Worm (Caenorhabditis elegans) whole organism, L3 larva: ENCODE measurements around the gene idh-1.
A peak's percentile ranks its signal among the peaks of the same experiment; 100 is the strongest.

Experiments
- R02D3.7 ChIP-seq: fragments of 150-350 bp; optimal IDR thresholded peaks from 2 replicates; lab custom pipeline; 2014; ENCODE audit warnings: missing biosample characterization, missing genetic modification characterization
- aly-2 ChIP-seq: fragments of 150-350 bp; optimal IDR thresholded peaks from 2 replicates; lab custom pipeline; 2014; ENCODE audit warnings: missing biosample characterization, missing genetic modification characterization
- ceh-28 ChIP-seq: fragments of 150-350 bp; optimal IDR thresholded peaks from 2 replicates; lab custom pipeline; 2014; ENCODE audit warnings: missing biosample characterization, missing genetic modification reagents, missing genetic modification characterization
- ceh-82 ChIP-seq: fragments of 150-350 bp; optimal IDR thresholded peaks from 2 replicates; lab custom pipeline; 2014; ENCODE audit warnings: missing biosample characterization, missing genetic modification characterization
- daf-12 ChIP-seq: fragments of 150-350 bp; optimal IDR thresholded peaks from 2 replicates; lab custom pipeline; 2014; ENCODE audit warnings: missing biosample characterization, missing genetic modification reagents, missing genetic modification characterization
- egl-27 ChIP-seq: sonication (generic microtip); optimal IDR thresholded peaks from 4 replicates; lab custom pipeline; 2017; ENCODE audit warnings: missing biosample characterization, missing genetic modification reagents, missing genetic modification characterization
- egl-5 ChIP-seq: fragments of 150-350 bp; optimal IDR thresholded peaks from 2 replicates; lab custom pipeline; 2017; ENCODE audit warnings: missing biosample characterization, missing genetic modification reagents, missing genetic modification characterization, inconsistent platforms
- elt-1 ChIP-seq: fragments of 150-350 bp; optimal IDR thresholded peaks from 2 replicates; lab custom pipeline; 2014; ENCODE audit warnings: missing biosample characterization, missing genetic modification characterization
- elt-2 ChIP-seq: sonication (generic microtip); optimal IDR thresholded peaks from 2 replicates; lab custom pipeline; 2016; ENCODE audit warnings: missing genetic modification reagents, mild to moderate bottlenecking, missing genetic modification characterization, missing compliant biosample characterization
- elt-3 ChIP-seq, 3 experiments: fragments of 150-350 bp in 1 of 3; sonication (generic microtip) in 2 of 3; optimal IDR thresholded peaks; 2 replicates in 2 of 3; 4 replicates in 1 of 3; lab custom pipeline; 2014 to 2017; ENCODE audit warnings: missing biosample characterization in 3 of 3, missing genetic modification characterization in 3 of 3
- eor-1 ChIP-seq, 2 experiments: fragments of 150-350 bp; optimal IDR thresholded peaks; 2 replicates each; lab custom pipeline; 2014 to 2018; ENCODE audit warnings: missing biosample characterization in 2 of 2, missing genetic modification characterization in 2 of 2
- fkh-10 ChIP-seq: sonication (generic microtip); optimal IDR thresholded peaks from 2 replicates; lab custom pipeline; 2017; ENCODE audit warnings: missing biosample characterization, missing genetic modification reagents, missing genetic modification characterization
- fkh-2 ChIP-seq: fragments of 150-350 bp; optimal IDR thresholded peaks from 2 replicates; lab custom pipeline; 2014; ENCODE audit warnings: missing biosample characterization, missing genetic modification reagents, missing genetic modification characterization
- fos-1 ChIP-seq: fragments of 150-350 bp; optimal IDR thresholded peaks from 2 replicates; lab custom pipeline; 2014; ENCODE audit warnings: missing biosample characterization, missing genetic modification characterization
- hmg-11 ChIP-seq: sonication (generic microtip); optimal IDR thresholded peaks from 2 replicates; lab custom pipeline; 2016; ENCODE audit warnings: missing genetic modification characterization, missing compliant biosample characterization
- jun-1 ChIP-seq: fragments of 150-350 bp; optimal IDR thresholded peaks from 2 replicates; lab custom pipeline; 2014; ENCODE audit warnings: missing biosample characterization, missing genetic modification reagents, missing genetic modification characterization
- lin-15B ChIP-seq: fragments of 150-350 bp; optimal IDR thresholded peaks from 2 replicates; lab custom pipeline; 2014; ENCODE audit warnings: missing biosample characterization, missing genetic modification characterization
- lin-39 ChIP-seq: fragments of 150-350 bp; optimal IDR thresholded peaks from 2 replicates; lab custom pipeline; 2018; ENCODE audit warnings: missing biosample characterization, missing genetic modification reagents, missing genetic modification characterization
- mdl-1 ChIP-seq: fragments of 150-350 bp; optimal IDR thresholded peaks from 2 replicates; lab custom pipeline; 2014; ENCODE audit warnings: missing biosample characterization, missing genetic modification characterization
- nfya-1 ChIP-seq: sonication (generic microtip); optimal IDR thresholded peaks from 2 replicates; lab custom pipeline; 2017; ENCODE audit warnings: missing genetic modification characterization, mild to moderate bottlenecking, missing compliant biosample characterization, antibody characterized with exemption, moderate library complexity; ENCODE audit not compliant: insufficient read depth
- nhr-11 ChIP-seq: fragments of 150-350 bp; optimal IDR thresholded peaks from 2 replicates; lab custom pipeline; 2014; ENCODE audit warnings: missing biosample characterization, missing genetic modification characterization
- nhr-12 ChIP-seq: fragments of 150-350 bp; optimal IDR thresholded peaks from 2 replicates; lab custom pipeline; 2014; ENCODE audit warnings: missing biosample characterization, missing genetic modification characterization
- nhr-23 ChIP-seq: fragments of 150-350 bp; optimal IDR thresholded peaks from 2 replicates; lab custom pipeline; 2014; ENCODE audit warnings: missing biosample characterization, missing genetic modification reagents, missing genetic modification characterization
- nhr-237 ChIP-seq: fragments of 150-350 bp; optimal IDR thresholded peaks from 2 replicates; lab custom pipeline; 2014; ENCODE audit warnings: missing biosample characterization, missing genetic modification characterization
- nhr-25 ChIP-seq: sonication (generic microtip); optimal IDR thresholded peaks from 2 replicates; lab custom pipeline; 2017; ENCODE audit warnings: missing biosample characterization, missing genetic modification characterization
- nhr-28 ChIP-seq: fragments of 150-350 bp; optimal IDR thresholded peaks from 2 replicates; lab custom pipeline; 2014; ENCODE audit warnings: missing biosample characterization, missing genetic modification characterization
- nhr-43 ChIP-seq: sonication (generic microtip); optimal IDR thresholded peaks from 2 replicates; lab custom pipeline; 2016; ENCODE audit warnings: mild to moderate bottlenecking, missing genetic modification characterization, missing compliant biosample characterization; ENCODE audit not compliant: poor library complexity, severe bottlenecking
- nhr-67 ChIP-seq: fragments of 150-350 bp; optimal IDR thresholded peaks from 2 replicates; lab custom pipeline; 2014; ENCODE audit warnings: missing biosample characterization, missing genetic modification characterization
- nhr-77 ChIP-seq: fragments of 150-350 bp; optimal IDR thresholded peaks from 2 replicates; lab custom pipeline; 2014; ENCODE audit warnings: missing biosample characterization, missing genetic modification characterization
- pqm-1 ChIP-seq: fragments of 150-350 bp; optimal IDR thresholded peaks from 2 replicates; lab custom pipeline; 2017; ENCODE audit warnings: missing biosample characterization, missing genetic modification characterization, inconsistent platforms
- sea-2 ChIP-seq: fragments of 150-350 bp; sonication (generic microtip); optimal IDR thresholded peaks from 4 replicates; lab custom pipeline; 2014; ENCODE audit warnings: missing biosample characterization, missing genetic modification reagents, missing genetic modification characterization
- skn-1 ChIP-seq: fragments of 150-350 bp; optimal IDR thresholded peaks from 2 replicates; lab custom pipeline; 2014; ENCODE audit warnings: missing biosample characterization, missing genetic modification characterization
- snpc-4 ChIP-seq: fragments of 150-350 bp; optimal IDR thresholded peaks from 2 replicates; lab custom pipeline; 2014; ENCODE audit warnings: missing biosample characterization, missing genetic modification characterization
- tbx-2 ChIP-seq: sonication (generic microtip); optimal IDR thresholded peaks from 2 replicates; lab custom pipeline; 2016; ENCODE audit warnings: mild to moderate bottlenecking, missing genetic modification characterization, missing compliant biosample characterization
- unc-39 ChIP-seq: sonication (generic microtip); optimal IDR thresholded peaks from 4 replicates; lab custom pipeline; 2017; ENCODE audit warnings: missing biosample characterization, missing genetic modification characterization
- unc-62 ChIP-seq: fragments of 150-350 bp; sonication (generic microtip); optimal IDR thresholded peaks from 4 replicates; lab custom pipeline; 2014; ENCODE audit warnings: missing biosample characterization, missing genetic modification reagents, missing genetic modification characterization
- zag-1 ChIP-seq: fragments of 150-350 bp; optimal IDR thresholded peaks from 2 replicates; lab custom pipeline; 2014; ENCODE audit warnings: missing biosample characterization, missing genetic modification characterization
- ztf-11 ChIP-seq: fragments of 150-350 bp; optimal IDR thresholded peaks from 2 replicates; lab custom pipeline; 2014; ENCODE audit warnings: missing biosample characterization, missing genetic modification characterization

Gene idh-1

DNA sequence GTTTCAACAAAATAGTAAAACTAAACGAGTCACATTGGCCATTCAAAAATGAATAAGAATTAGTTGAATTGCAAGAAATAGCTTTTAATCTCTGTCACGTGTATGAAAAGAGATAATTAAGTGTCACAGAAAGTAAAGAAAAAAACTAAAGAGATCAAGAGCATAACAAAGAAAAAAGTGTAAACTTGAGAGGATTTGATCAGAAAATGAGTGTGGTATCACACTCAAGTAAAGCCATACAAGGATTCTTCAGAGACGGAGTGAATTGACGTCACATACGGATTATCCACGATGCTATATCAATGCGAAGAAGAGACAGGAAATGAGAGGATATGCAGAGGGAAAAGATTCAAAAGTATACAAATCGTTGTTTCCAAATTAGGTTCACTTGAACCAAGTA lies 28.4 kb upstream of the idh-1 start:
- TF ChIP-seq ceh-82 (tag; lab: Kevin White, UChicago) (no peak), zag-1 (tag; lab: Kevin White, UChicago) (no peak), nhr-43 (tag; lab: Kevin White, UChicago) (no peak), nhr-67 (tag; lab: Kevin White, UChicago) (no peak), ztf-11 (tag; lab: Kevin White, UChicago) (no peak), fkh-2 (tag; lab: Kevin White, UChicago) (no peak), fos-1 (no peak), nhr-23 (tag; lab: Kevin White, UChicago) (no peak), sea-2 (GFP tag; lab: Kevin White, UChicago) (no peak), nhr-77 (no peak), lin-39 (no peak), skn-1 (tag; lab: Kevin White, UChicago) (no peak), elt-1 (tag; lab: Kevin White, UChicago) (no peak), nhr-237 (tag; lab: Kevin White, UChicago) (no peak), daf-12 (no peak), nhr-12 (no peak), hmg-11 (tag; lab: Kevin White, UChicago) (no peak)

DNA sequence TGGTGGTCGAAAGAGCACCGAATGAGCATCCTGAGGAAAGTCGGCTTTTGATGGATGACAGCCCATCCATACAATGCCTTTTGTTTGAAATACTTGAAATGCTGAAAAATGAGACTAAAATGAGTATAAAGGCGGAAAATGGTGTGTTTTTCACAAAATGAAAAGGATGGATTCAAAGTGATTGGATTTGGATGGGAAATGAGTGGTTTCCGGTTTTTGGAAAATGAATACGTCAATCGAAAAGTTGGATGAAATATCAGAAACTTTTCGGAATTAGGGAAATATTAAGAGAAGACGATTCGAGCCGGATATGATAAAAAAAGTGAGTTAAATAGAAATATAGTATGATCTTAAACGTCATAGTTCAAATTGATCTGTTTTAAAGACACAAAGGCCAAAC lies 26.5 kb upstream of the idh-1 start, which contains the start of gene F38E11.6:
TSS of gene F38E11.6 (minus strand) at position 101 of the 400 bp plus-strand sequence.
- TF ChIP-seq fkh-2 (tag; lab: Kevin White, UChicago) (no peak), nhr-11 (tag; lab: Kevin White, UChicago) (no peak), fkh-10 (GFP tag; lab: Kevin White, UChicago) (no peak), fos-1 (no peak), elt-1 (tag; lab: Kevin White, UChicago) (no peak), egl-27 (no peak), unc-39 (no peak), pqm-1 (tag; lab: Kevin White, UChicago) (no peak), hmg-11 (tag; lab: Kevin White, UChicago) (no peak), elt-3 (tag; optimal IDR thresholded peaks at IDR 0.05; lab: Kevin White, UChicago) (no peak), aly-2 (tag; lab: Kevin White, UChicago) (no peak)

DNA sequence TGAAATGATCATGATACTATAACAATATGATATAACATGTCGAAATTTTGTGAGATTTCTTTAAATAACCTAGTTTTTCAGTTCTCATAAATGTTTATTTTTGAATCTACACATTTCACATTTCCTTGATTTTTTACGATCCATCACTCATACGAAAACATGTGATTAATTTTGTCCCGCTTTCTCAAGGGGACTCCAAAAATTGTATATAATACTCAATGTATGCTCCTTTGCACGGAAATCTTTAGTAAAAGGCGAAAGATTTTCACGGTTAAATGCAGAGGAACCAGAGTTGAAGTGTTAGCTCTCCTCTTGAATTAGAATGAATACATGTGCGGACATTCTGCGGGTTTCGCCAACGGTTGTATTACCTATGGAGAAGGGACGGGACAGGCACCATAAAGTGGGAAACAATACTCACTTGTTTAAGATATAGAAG lies 23.5 kb upstream of the idh-1 start:
- no peak for TF ChIP-seq egl-5 (tag; lab: Kevin White, UChicago)
- TF ChIP-seq nhr-12: no peak
- peak; percentile 81 for TF ChIP-seq snpc-4
- TF ChIP-seq nhr-25 (tag; lab: Kevin White, UChicago): no peak
- no peak for TF ChIP-seq tbx-2 (tag; lab: Kevin White, UChicago)
- TF ChIP-seq ztf-11 (tag; lab: Kevin White, UChicago): no peak

ce11 chrIV:9459224-9459781 lies 18.4 kb upstream of the idh-1 start, which contains the start of gene copb-2:
Gene copb-2 (plus strand): TSS chrIV:9459731.
- no peak for TF ChIP-seq unc-62 (GFP tag; lab: Kevin White, UChicago)
- peak; percentile 74 for TF ChIP-seq lin-15B (tag; lab: Kevin White, UChicago)
- peak; percentile 50 for TF ChIP-seq ceh-28 (tag; lab: Kevin White, UChicago)
- peak; percentile 22 for TF ChIP-seq egl-5 (tag; lab: Kevin White, UChicago)
- peak; percentile 85 for TF ChIP-seq snpc-4
- TF ChIP-seq elt-2 (tag; lab: Kevin White, UChicago): peak; percentile 43
- TF ChIP-seq nhr-28 (tag; lab: Kevin White, UChicago): no peak
- TF ChIP-seq nhr-23 (tag; lab: Kevin White, UChicago): peak; percentile 57
- TF ChIP-seq ceh-82 (tag; lab: Kevin White, UChicago): no peak
- peak; percentile 77 for TF ChIP-seq hmg-11 (tag; lab: Kevin White, UChicago)
- TF ChIP-seq fos-1: no peak
- peak; percentile 78 for TF ChIP-seq nfya-1

- no peak for TF ChIP-seq tbx-2 (tag; lab: Kevin White, UChicago)
- no peak for TF ChIP-seq mdl-1 (tag; lab: Kevin White, UChicago)
- no peak for TF ChIP-seq R02D3.7
- no peak for TF ChIP-seq jun-1 (tag; lab: Kevin White, UChicago)
- TF ChIP-seq eor-1 (tag; optimal IDR thresholded peaks at IDR 0.05; lab: Kevin White, UChicago): no peak
- TF ChIP-seq hmg-11 (tag; lab: Kevin White, UChicago): no peak
- TF ChIP-seq lin-39: no peak
Observed at ce11 chrIV:9457400-9457799, 16.5 kb upstream of the idh-1 start, which contains the start of gene cutl-17. Gene cutl-17 (minus strand): TSS chrIV:9457500.
